Worm (Caenorhabditis elegans) whole organism, early embryonic: ENCODE data around the gene fip-7.
"Not testable (repeated sequence)": the region's sequence is repeated elsewhere in the genome, so short reads cannot be mapped to it uniquely, and the experiment has no call there.

ENCODE experiments used
- B0310.2 ChIP-seq: sonication (generic microtip); optimal IDR thresholded peaks from 2 replicates; lab custom pipeline; 2016; ENCODE audit warnings: mild to moderate bottlenecking, missing genetic modification characterization, missing compliant biosample characterization
- F13C5.2 ChIP-seq: sonication (generic microtip); optimal IDR thresholded peaks from 2 replicates; lab custom pipeline; 2017; ENCODE audit warnings: mild to moderate bottlenecking, missing genetic modification characterization, inconsistent platforms, missing compliant biosample characterization
- aly-1 ChIP-seq: sonication (generic microtip); optimal IDR thresholded peaks from 2 replicates; lab custom pipeline; 2016; ENCODE audit warnings: missing genetic modification characterization, missing compliant biosample characterization
- ama-1 ChIP-seq: fragments of 150-350 bp; optimal IDR thresholded peaks from 2 replicates; lab custom pipeline; 2014
- ceh-13 ChIP-seq: fragments of 200-800 bp; sonication (Bioruptor generic); optimal IDR thresholded peaks from 2 replicates; lab custom pipeline; 2018; ENCODE audit warnings: mild to moderate bottlenecking, missing genetic modification characterization, missing compliant biosample characterization
- ceh-36 ChIP-seq: sonication (generic microtip); optimal IDR thresholded peaks from 2 replicates; lab custom pipeline; 2016; ENCODE audit warnings: missing genetic modification characterization, inconsistent platforms, missing compliant biosample characterization
- ets-7 ChIP-seq: sonication (generic microtip); optimal IDR thresholded peaks from 2 replicates; lab custom pipeline; 2016; ENCODE audit warnings: missing genotype, missing genetic modification characterization, missing compliant biosample characterization
- flt-1 ChIP-seq: fragments of 200-800 bp; sonication (Bioruptor generic); IDR thresholded peaks from 2 replicates; pipeline ENCODE4 v1.3.6; 2022; ENCODE audit warnings: missing genetic modification characterization, missing compliant biosample characterization
- hmbx-1 ChIP-seq: sonication (generic microtip); optimal IDR thresholded peaks from 2 replicates; lab custom pipeline; 2016; ENCODE audit warnings: mild to moderate bottlenecking, missing genetic modification characterization, missing compliant biosample characterization
- hmg-4 ChIP-seq: fragments of 200-800 bp; sonication (Bioruptor generic); optimal IDR thresholded peaks from 2 replicates; lab custom pipeline; 2018; ENCODE audit warnings: mild to moderate bottlenecking, missing genetic modification characterization, missing compliant biosample characterization
- hnd-1 ChIP-seq: sonication (generic microtip); optimal IDR thresholded peaks from 2 replicates; lab custom pipeline; 2016; ENCODE audit warnings: missing genetic modification characterization, missing compliant biosample characterization
- pes-1 ChIP-seq: fragments of 200-800 bp; sonication (Bioruptor generic); IDR thresholded peaks from 2 replicates; pipeline ENCODE4 v1.3.6; 2022; ENCODE audit warnings: missing genetic modification reagents, missing genetic modification characterization, missing compliant biosample characterization
- scrt-1 ChIP-seq: fragments of 200-800 bp; sonication (Bioruptor generic); IDR thresholded peaks from 2 replicates; pipeline ENCODE4 v1.3.6; 2022; ENCODE audit warnings: missing genetic modification characterization, missing compliant biosample characterization
- sea-1 ChIP-seq: fragments of 200-800 bp; sonication (Bioruptor generic); conservative IDR thresholded peaks from 2 replicates; pipeline ENCODE4 v1.3.6; 2022; ENCODE audit warnings: missing genetic modification characterization, missing compliant biosample characterization
- tbx-11 ChIP-seq: fragments of 200-800 bp; sonication (Bioruptor generic); IDR thresholded peaks from 2 replicates; pipeline ENCODE4 v1.3.6; 2022; ENCODE audit warnings: missing genetic modification characterization, missing compliant biosample characterization
- tbx-37 ChIP-seq: fragments of 200-800 bp; sonication (Bioruptor generic); conservative IDR thresholded peaks from 2 replicates; pipeline ENCODE4 v1.3.6; 2022; ENCODE audit warnings: missing genetic modification reagents, missing genetic modification characterization, missing compliant biosample characterization
- tra-4 ChIP-seq: sonication (generic microtip); optimal IDR thresholded peaks from 2 replicates; lab custom pipeline; 2017; ENCODE audit warnings: missing genetic modification characterization, missing compliant biosample characterization

Gene fip-7

ce11 chrIV:16629815-16630214 is 3.8 kb downstream of the fip-7 start:
- no peak for TF ChIP-seq F13C5.2 (tag; lab: Kevin White, UChicago)
- TF ChIP-seq hnd-1 (tag; lab: Kevin White, UChicago): no peak
- TF ChIP-seq hmbx-1 (tag; lab: Kevin White, UChicago): no peak
- no peak for TF ChIP-seq ceh-13 (GFP tag; lab: Kevin White, UChicago)
- no peak for TF ChIP-seq hmg-4 (GFP tag; lab: Kevin White, UChicago)
- no peak for TF ChIP-seq scrt-1 (GFP tag; lab: Robert Waterston, UW)
- no peak for TF ChIP-seq flt-1 (GFP tag; lab: Robert Waterston, UW)
- no peak for TF ChIP-seq sea-1
- no peak for TF ChIP-seq ets-7 (tag; lab: Kevin White, UChicago)

DNA sequence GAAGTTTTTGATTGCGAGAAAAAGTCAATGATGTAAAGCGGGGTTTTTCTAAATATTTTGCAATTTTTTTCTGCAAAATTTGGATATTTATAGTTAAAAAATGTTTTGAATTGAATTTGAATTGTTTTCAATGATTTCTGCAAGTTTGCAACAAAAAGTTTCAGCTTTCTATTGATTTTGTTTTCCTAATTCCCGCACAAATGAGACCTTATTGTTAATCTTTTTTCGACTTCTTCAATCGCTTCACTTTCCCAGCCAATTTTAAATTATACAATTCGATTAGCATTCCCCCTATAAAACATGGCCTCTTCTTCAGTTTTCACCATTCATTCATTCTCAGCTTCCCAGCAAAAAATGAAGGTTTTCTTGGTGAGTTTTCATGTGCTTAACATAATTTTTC is 4.6 kb downstream of the fip-7 start, which contains the start of gene fipr-27:
Gene fipr-27 (plus strand): TSS at position 301 of the 400 bp plus-strand sequence.
- no peak for TF ChIP-seq ets-7 (tag; lab: Kevin White, UChicago)
- TF ChIP-seq scrt-1 (GFP tag; lab: Robert Waterston, UW): no peak
- TF ChIP-seq ceh-13 (GFP tag; lab: Kevin White, UChicago): no peak
- TF ChIP-seq flt-1 (GFP tag; lab: Robert Waterston, UW): no peak
- TF ChIP-seq hmg-4 (GFP tag; lab: Kevin White, UChicago): no peak
- TF ChIP-seq tbx-37: no peak
- TF ChIP-seq aly-1: no peak
- no peak for TF ChIP-seq tbx-11 (GFP tag; lab: Robert Waterston, UW)
- no peak for TF ChIP-seq hnd-1 (tag; lab: Kevin White, UChicago)
- no peak for TF ChIP-seq ceh-36
- no peak for TF ChIP-seq F13C5.2 (tag; lab: Kevin White, UChicago)
- TF ChIP-seq B0310.2: no peak
- TF ChIP-seq pes-1 (GFP tag; lab: Robert Waterston, UW): no peak
- no peak for TF ChIP-seq tra-4

DNA sequence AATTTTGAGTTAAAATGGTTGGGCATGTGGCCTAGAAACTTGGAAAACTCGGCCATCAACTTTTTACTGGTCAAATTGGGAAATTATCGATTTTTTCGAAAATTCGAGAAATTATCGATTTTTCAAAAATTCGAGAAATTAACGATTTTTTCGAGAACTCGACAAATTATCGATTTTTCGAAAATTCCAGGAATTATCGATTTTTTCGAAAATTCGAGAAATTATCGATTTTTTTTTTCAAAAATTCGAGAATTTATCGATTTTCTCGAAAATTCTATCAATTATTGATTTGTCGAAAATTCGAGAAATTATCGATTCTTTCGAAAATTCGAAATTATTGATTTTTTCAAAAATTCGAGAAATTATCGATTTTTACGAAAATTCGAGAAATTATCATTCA is 17.8 kb downstream of the fip-7 start:
- TF ChIP-seq ama-1 (lab: Kevin White, UChicago) (no peak), tbx-11 (GFP tag; lab: Robert Waterston, UW) (no peak), scrt-1 (GFP tag; lab: Robert Waterston, UW) (no peak)

DNA sequence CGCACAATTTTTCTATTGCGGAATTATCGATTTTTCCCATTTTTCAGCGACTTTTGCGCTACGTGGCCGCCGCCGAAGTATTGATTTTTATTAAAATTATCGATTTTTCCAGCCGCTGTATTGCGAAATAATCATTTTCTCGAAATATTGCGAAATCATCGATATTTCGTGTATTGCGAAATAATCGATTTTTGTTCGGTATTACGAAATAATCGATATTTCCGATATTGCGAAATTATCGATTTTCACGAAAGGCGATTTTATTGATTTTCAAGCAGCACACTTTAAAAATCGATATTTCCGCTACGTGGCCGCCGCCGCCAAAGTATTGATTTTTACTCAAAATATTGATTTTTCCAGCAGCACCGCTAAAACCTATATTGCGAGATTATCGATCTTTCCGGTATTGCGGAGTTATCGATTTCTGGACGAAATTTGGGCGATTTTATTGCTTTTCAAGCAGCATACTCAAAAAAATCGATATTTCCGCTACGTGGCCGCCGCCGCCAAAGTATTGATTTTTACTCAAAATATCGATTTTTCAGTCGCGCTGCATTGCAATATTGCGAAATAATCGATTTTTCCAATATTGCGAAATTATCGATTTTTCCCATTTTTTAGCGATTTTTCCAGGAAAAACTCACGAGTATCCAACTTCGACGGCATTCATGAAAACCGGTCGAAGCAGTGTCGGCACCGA is 19.6 kb downstream of the fip-7 start:
- no peak for TF ChIP-seq hmg-4 (GFP tag; lab: Kevin White, UChicago)
- no peak for TF ChIP-seq aly-1
- TF ChIP-seq tbx-37: no peak
- TF ChIP-seq ceh-13 (GFP tag; lab: Kevin White, UChicago): no peak
- no peak for TF ChIP-seq ets-7 (tag; lab: Kevin White, UChicago)
- TF ChIP-seq hnd-1 (tag; lab: Kevin White, UChicago): no peak
- TF ChIP-seq ceh-36: no peak
- TF ChIP-seq hmbx-1 (tag; lab: Kevin White, UChicago): no peak
- no peak for TF ChIP-seq tbx-11 (GFP tag; lab: Robert Waterston, UW)
- no peak for TF ChIP-seq tra-4
- no peak for TF ChIP-seq scrt-1 (GFP tag; lab: Robert Waterston, UW)
- TF ChIP-seq sea-1: no peak
- no peak for TF ChIP-seq ama-1 (lab: Kevin White, UChicago)
- TF ChIP-seq flt-1 (GFP tag; lab: Robert Waterston, UW): no peak
- TF ChIP-seq B0310.2: no peak
- TF ChIP-seq pes-1 (GFP tag; lab: Robert Waterston, UW): no peak
- no peak for TF ChIP-seq F13C5.2 (tag; lab: Kevin White, UChicago)

DNA sequence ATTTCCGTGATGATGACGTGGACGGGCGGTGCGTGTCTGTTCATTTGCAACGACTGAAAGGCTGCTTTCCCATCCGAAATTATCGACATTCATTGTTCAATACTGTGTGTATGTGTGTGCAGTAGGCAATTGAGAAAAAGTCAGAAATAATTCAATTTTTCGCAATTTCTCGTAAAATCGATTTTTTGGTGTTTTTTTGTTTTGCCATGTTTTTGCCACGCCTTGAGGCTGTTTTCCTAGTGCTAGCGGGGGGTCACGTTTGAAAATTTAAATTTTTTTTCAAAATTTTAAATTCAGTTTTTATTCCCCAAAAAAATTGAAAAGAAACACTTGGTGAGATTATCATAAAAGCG is 20.2 kb downstream of the fip-7 start, which contains the start of gene Y51H4A.13:
Gene Y51H4A.13 (minus strand): TSS at position 182 of the 353 bp plus-strand sequence.
- not testable (repeated sequence) for TF ChIP-seq hnd-1 (tag; lab: Kevin White, UChicago); pes-1 (GFP tag; lab: Robert Waterston, UW); tbx-11 (GFP tag; lab: Robert Waterston, UW)

ce11 chrIV:16648414-16648813 is 22.4 kb downstream of the fip-7 start:
- TF ChIP-seq pes-1 (GFP tag; lab: Robert Waterston, UW): 0 out of 2 replicates have a peak, but pooled peaks have one; percentile 8

- not testable (repeated sequence) for TF ChIP-seq hmbx-1 (tag; lab: Kevin White, UChicago); ceh-36; F13C5.2 (tag; lab: Kevin White, UChicago)
These were observed 29.8 kb downstream of the fip-7 start, which contains the start of gene set-26 for ce11 chrIV:16655783-16656182. set-26 (minus strand) TSS chrIV:16655883.

DNA sequence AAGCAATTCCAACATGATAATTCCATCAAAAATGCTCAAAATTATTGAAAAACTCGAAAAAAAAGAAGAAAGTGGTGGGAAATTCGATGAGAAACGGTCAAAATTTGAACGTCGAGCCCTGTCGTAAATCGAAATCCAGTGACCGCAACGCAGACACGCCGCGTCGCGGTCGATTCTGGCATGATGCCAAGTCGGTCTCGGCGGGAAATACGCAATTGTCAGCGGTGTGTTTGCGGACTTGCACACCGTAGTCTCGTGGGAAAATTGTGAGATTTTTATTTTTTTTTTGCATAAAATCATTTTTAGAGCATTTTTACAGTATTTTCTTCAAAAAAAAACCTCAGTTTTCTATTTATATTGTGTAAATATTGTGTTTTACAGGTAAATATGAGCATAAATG is 30.2 kb downstream of the fip-7 start, which contains the start of gene tsr-2:
Gene tsr-2 (plus strand): TSS at position 382 of the 400 bp plus-strand sequence.
- TF ChIP-seq B0310.2: no peak
- TF ChIP-seq F13C5.2 (tag; lab: Kevin White, UChicago): peak; percentile 58
- peak; percentile 25; the same call in 1 of the 2 replicates for TF ChIP-seq pes-1 (GFP tag; lab: Robert Waterston, UW)
- peak; percentile 7 for TF ChIP-seq hmg-4 (GFP tag; lab: Kevin White, UChicago)
